Worm (Caenorhabditis elegans) whole organism, young adult: ENCODE results near the gene F56C3.1.

Experiments
- B0019.2 ChIP-seq: fragments of 200-800 bp; sonication (Bioruptor generic); conservative IDR thresholded peaks from 2 replicates; pipeline ENCODE4 v1.3.6; 2022; ENCODE audit warnings: missing genetic modification reagents, missing genetic modification characterization, missing compliant biosample characterization
- B0035.1 ChIP-seq: sonication (generic microtip); optimal IDR thresholded peaks from 2 replicates; lab custom pipeline; 2016; ENCODE audit warnings: missing genetic modification characterization, mild to moderate bottlenecking, missing compliant biosample characterization, missing genotype, missing genetic modification reagents
- B0261.1 ChIP-seq: sonication (generic microtip); optimal IDR thresholded peaks from 2 replicates; lab custom pipeline; 2016; ENCODE audit warnings: mild to moderate bottlenecking, missing genetic modification characterization, moderate library complexity, missing compliant biosample characterization
- C06A6.2 ChIP-seq: fragments of 200-800 bp; sonication (Bioruptor generic); conservative IDR thresholded peaks from 2 replicates; pipeline ENCODE4 v1.3.6; 2022; ENCODE audit warnings: missing genetic modification characterization, missing compliant biosample characterization
- C17E4.6 ChIP-seq: fragments of 200-800 bp; sonication (Bioruptor generic); IDR thresholded peaks from 2 replicates; pipeline ENCODE4 v1.3.6; 2022; ENCODE audit warnings: missing genetic modification reagents, missing genetic modification characterization, missing compliant biosample characterization
- F23B12.7 ChIP-seq: sonication (generic microtip); optimal IDR thresholded peaks from 2 replicates; lab custom pipeline; 2017; ENCODE audit warnings: missing genetic modification characterization, mild to moderate bottlenecking, missing compliant biosample characterization, antibody characterized with exemption, moderate library complexity; ENCODE audit not compliant: insufficient read depth
- F49E8.2 ChIP-seq: sonication (generic microtip); optimal IDR thresholded peaks from 3 replicates; lab custom pipeline; 2017; ENCODE audit warnings: missing genetic modification characterization, mild to moderate bottlenecking, missing compliant biosample characterization, antibody characterized with exemption, moderate library complexity; ENCODE audit not compliant: insufficient read depth
- T26A5.8 ChIP-seq: sonication (generic microtip); optimal IDR thresholded peaks from 2 replicates; lab custom pipeline; 2016; ENCODE audit warnings: missing genetic modification characterization, missing compliant biosample characterization
- aptf-2 ChIP-seq: fragments of 200-800 bp; sonication (Bioruptor generic); conservative IDR thresholded peaks from 2 replicates; pipeline ENCODE4 v1.3.6; 2022; ENCODE audit warnings: missing genetic modification reagents, missing genetic modification characterization, missing compliant biosample characterization
- attf-6 ChIP-seq: fragments of 200-800 bp; sonication (Bioruptor generic); IDR thresholded peaks from 2 replicates; pipeline ENCODE4 v1.3.6; 2022; ENCODE audit warnings: missing genetic modification reagents, missing genetic modification characterization, missing compliant biosample characterization
- ccch-3 ChIP-seq: fragments of 200-800 bp; sonication (Bioruptor generic); optimal IDR thresholded peaks from 2 replicates; lab custom pipeline; 2018; ENCODE audit warnings: mild to moderate bottlenecking, missing genetic modification characterization, missing compliant biosample characterization
- ceh-100 ChIP-seq: fragments of 200-800 bp; sonication (Bioruptor generic); IDR thresholded peaks from 2 replicates; pipeline ENCODE4 v1.3.6; 2022; ENCODE audit warnings: missing genetic modification reagents, missing genetic modification characterization, missing compliant biosample characterization
- efl-1 ChIP-seq: fragments of 150-350 bp; optimal IDR thresholded peaks from 2 replicates; lab custom pipeline; 2014; ENCODE audit warnings: missing biosample characterization, missing genetic modification reagents, missing genetic modification characterization
- gei-17 ChIP-seq: fragments of 200-800 bp; sonication (Bioruptor generic); optimal IDR thresholded peaks from 2 replicates; lab custom pipeline; 2018; ENCODE audit warnings: mild to moderate bottlenecking, missing genetic modification characterization, missing compliant biosample characterization
- hlh-26 ChIP-seq: fragments of 200-800 bp; sonication (Bioruptor generic); conservative IDR thresholded peaks from 2 replicates; pipeline ENCODE4 v1.3.6; 2022; ENCODE audit warnings: missing genetic modification reagents, missing genetic modification characterization, missing compliant biosample characterization
- hmg-1.2 ChIP-seq: fragments of 200-800 bp; sonication (Bioruptor generic); IDR thresholded peaks from 2 replicates; pipeline ENCODE4 v1.3.6; 2022; ENCODE audit warnings: missing genetic modification reagents, missing genetic modification characterization, missing compliant biosample characterization
- hmg-20 ChIP-seq: fragments of 200-800 bp; sonication (Bioruptor generic); IDR thresholded peaks from 2 replicates; pipeline ENCODE4 v1.3.6; 2022; ENCODE audit warnings: missing genetic modification reagents, missing genetic modification characterization, missing compliant biosample characterization
- hrde-1 ChIP-seq: sonication (generic microtip); optimal IDR thresholded peaks from 2 replicates; lab custom pipeline; 2016; ENCODE audit warnings: missing genetic modification characterization, mild to moderate bottlenecking, missing compliant biosample characterization, moderate library complexity, missing genotype, missing genetic modification reagents, borderline replicate concordance
- hsf-1 ChIP-seq: fragments of 200-800 bp; sonication (Bioruptor generic); IDR thresholded peaks from 2 replicates; pipeline ENCODE4 v1.3.6; 2022; ENCODE audit warnings: missing genetic modification reagents, missing genetic modification characterization, missing compliant biosample characterization
- let-526 ChIP-seq: fragments of 200-800 bp; sonication (Bioruptor generic); IDR thresholded peaks from 2 replicates; pipeline ENCODE4 v1.3.6; 2022; ENCODE audit warnings: missing genetic modification reagents, missing genetic modification characterization, missing compliant biosample characterization
- lin-26 ChIP-seq: fragments of 200-800 bp; sonication (Bioruptor generic); IDR thresholded peaks from 2 replicates; pipeline ENCODE4 v1.3.6; 2022; ENCODE audit warnings: missing genetic modification reagents, missing genetic modification characterization, missing compliant biosample characterization
- lin-35 ChIP-seq, 3 experiments: fragments of 150-350 bp in 2 of 3; sonication (generic microtip) in 1 of 3; optimal IDR thresholded peaks; 2 replicates each; lab custom pipeline; 2014 to 2018; ENCODE audit warnings: missing biosample characterization in 3 of 3, missing genetic modification characterization in 3 of 3, missing genetic modification reagents in 3 of 3
- lin-40 ChIP-seq: sonication (generic microtip); optimal IDR thresholded peaks from 2 replicates; lab custom pipeline; 2016; ENCODE audit warnings: missing genetic modification characterization, mild to moderate bottlenecking, missing compliant biosample characterization, missing genotype, missing genetic modification reagents
- lir-1 ChIP-seq: fragments of 200-800 bp; sonication (Bioruptor generic); conservative IDR thresholded peaks from 2 replicates; pipeline ENCODE4 v1.3.6; 2022; ENCODE audit warnings: missing genetic modification reagents, missing genetic modification characterization, missing compliant biosample characterization
- lsl-1 ChIP-seq: fragments of 200-800 bp; sonication (Bioruptor generic); optimal IDR thresholded peaks from 2 replicates; lab custom pipeline; 2018; ENCODE audit warnings: mild to moderate bottlenecking, missing genetic modification characterization, moderate library complexity, missing compliant biosample characterization
- lsy-27 ChIP-seq: sonication (generic microtip); optimal IDR thresholded peaks from 2 replicates; lab custom pipeline; 2017; ENCODE audit warnings: missing genetic modification characterization, mild to moderate bottlenecking, missing compliant biosample characterization, antibody characterized with exemption, missing genotype, borderline replicate concordance; ENCODE audit not compliant: insufficient read depth
- madf-3 ChIP-seq: fragments of 200-800 bp; sonication (Bioruptor generic); IDR thresholded peaks from 2 replicates; pipeline ENCODE4 v1.3.6; 2022; ENCODE audit warnings: missing genetic modification reagents, missing genetic modification characterization, missing compliant biosample characterization
- madf-6 ChIP-seq: fragments of 200-800 bp; sonication (Bioruptor generic); IDR thresholded peaks from 2 replicates; pipeline ENCODE4 v1.3.6; 2022; ENCODE audit warnings: missing genetic modification reagents, missing genetic modification characterization, missing compliant biosample characterization
- madf-8 ChIP-seq: fragments of 200-800 bp; sonication (Bioruptor generic); conservative IDR thresholded peaks from 2 replicates; pipeline ENCODE4 v1.3.6; 2022; ENCODE audit warnings: missing genetic modification reagents, missing genetic modification characterization, missing compliant biosample characterization
- mcd-1 ChIP-seq: fragments of 200-800 bp; sonication (Bioruptor generic); IDR thresholded peaks from 2 replicates; pipeline ENCODE4 v1.3.6; 2022; ENCODE audit warnings: missing genetic modification reagents, missing genetic modification characterization, missing compliant biosample characterization
- nfya-1 ChIP-seq: sonication (generic microtip); optimal IDR thresholded peaks from 2 replicates; lab custom pipeline; 2017; ENCODE audit warnings: antibody characterized with exemption, missing compliant biosample characterization, missing genetic modification characterization, borderline replicate concordance; ENCODE audit not compliant: insufficient read depth
- nhr-27 ChIP-seq: fragments of 200-800 bp; sonication (Bioruptor generic); optimal IDR thresholded peaks from 2 replicates; lab custom pipeline; 2018; ENCODE audit warnings: mild to moderate bottlenecking, missing genetic modification characterization, moderate library complexity, missing compliant biosample characterization
- rpc-1 ChIP-seq, 2 experiments: fragments of 150-350 bp in 1 of 2; sonication (generic microtip) in 1 of 2; optimal IDR thresholded peaks; 2 replicates each; lab custom pipeline; 2014 to 2018; ENCODE audit warnings: missing biosample characterization in 1 of 2, missing genetic modification characterization in 1 of 2, missing genetic modification reagents in 1 of 2, missing genotype in 1 of 2
- sea-2 ChIP-seq: fragments of 200-800 bp; sonication (Bioruptor generic); IDR thresholded peaks from 2 replicates; pipeline ENCODE4 v1.3.6; 2022; ENCODE audit warnings: missing genetic modification characterization, missing compliant biosample characterization
- snpc-3.4 ChIP-seq: sonication (generic microtip); optimal IDR thresholded peaks from 2 replicates; lab custom pipeline; 2017; ENCODE audit warnings: missing genetic modification characterization, mild to moderate bottlenecking, missing compliant biosample characterization, antibody characterized with exemption, moderate library complexity, missing genotype, missing genetic modification reagents
- snpc-4 ChIP-seq, 5 experiments: fragments of 150-350 bp in 1 of 5; sonication (generic microtip) in 4 of 5; optimal IDR thresholded peaks; 2 replicates each; lab custom pipeline; 2014 to 2018; ENCODE audit warnings: missing genetic modification characterization in 5 of 5, missing biosample characterization in 3 of 5, antibody characterized with exemption in 2 of 5, mild to moderate bottlenecking in 2 of 5, missing compliant biosample characterization in 2 of 5, missing genotype in 2 of 5, moderate library complexity in 2 of 5, missing genetic modification reagents in 1 of 5
- sptf-2 ChIP-seq: fragments of 200-800 bp; sonication (Bioruptor generic); optimal IDR thresholded peaks from 2 replicates; lab custom pipeline; 2018; ENCODE audit warnings: mild to moderate bottlenecking, missing genetic modification characterization, missing compliant biosample characterization
- unc-62 ChIP-seq: fragments of 150-350 bp; optimal IDR thresholded peaks from 2 replicates; lab custom pipeline; 2014; ENCODE audit warnings: missing biosample characterization, missing genetic modification reagents, missing genetic modification characterization
- zfh-2 ChIP-seq: fragments of 200-800 bp; sonication (Bioruptor generic); conservative IDR thresholded peaks from 2 replicates; pipeline ENCODE4 v1.3.6; 2022; ENCODE audit warnings: missing genetic modification reagents, missing genetic modification characterization, missing compliant biosample characterization
- ztf-18 ChIP-seq: sonication (generic microtip); optimal IDR thresholded peaks from 2 replicates; lab custom pipeline; 2016; ENCODE audit warnings: missing genotype, mild to moderate bottlenecking, missing genetic modification characterization, missing compliant biosample characterization
- ztf-22 ChIP-seq: fragments of 200-800 bp; sonication (Bioruptor generic); optimal IDR thresholded peaks from 2 replicates; lab custom pipeline; 2018; ENCODE audit warnings: mild to moderate bottlenecking, missing genetic modification characterization, moderate library complexity, missing compliant biosample characterization
- ztf-28 ChIP-seq: fragments of 200-800 bp; sonication (Bioruptor generic); IDR thresholded peaks from 2 replicates; pipeline ENCODE4 v1.3.6; 2022; ENCODE audit warnings: missing genetic modification reagents, missing genetic modification characterization, missing compliant biosample characterization

Gene F56C3.1

ce11 chrX:1389382-1389983, 2.4 kb downstream of the F56C3.1 start (continued):
- TF ChIP-seq madf-8 (GFP tag; lab: Robert Waterston, UW): no peak
- no peak for TF ChIP-seq lsl-1 (GFP tag; lab: Kevin White, UChicago)
- 0 out of 2 replicates have a peak, but pooled peaks have one; percentile 30 for TF ChIP-seq lin-26 (GFP tag; lab: Robert Waterston, UW)
- no peak for TF ChIP-seq F49E8.2 (tag; lab: Kevin White, UChicago)
- no peak for TF ChIP-seq lir-1 (GFP tag; lab: Robert Waterston, UW)
- TF ChIP-seq hlh-26 (GFP tag; lab: Robert Waterston, UW): no peak
- no peak for TF ChIP-seq B0019.2 (GFP tag; lab: Robert Waterston, UW)
- no peak; the same call in 1 of the 2 replicates for TF ChIP-seq ceh-100 (GFP tag; lab: Robert Waterston, UW)
- no peak for TF ChIP-seq hsf-1 (GFP tag; lab: Robert Waterston, UW)
- peak; percentile 77 for TF ChIP-seq hmg-1.2 (GFP tag; lab: Robert Waterston, UW)
- TF ChIP-seq mcd-1 (GFP tag; lab: Robert Waterston, UW): peak; percentile 73; the same call in 1 of the 2 replicates
- TF ChIP-seq B0035.1 (tag; lab: Kevin White, UChicago): peak; percentile 83
- peak; percentile 90 for TF ChIP-seq hmg-20
- peak; percentile 47 for TF ChIP-seq B0261.1 (tag; lab: Kevin White, UChicago)
- TF ChIP-seq efl-1: no peak
- peak; percentile 3 for TF ChIP-seq snpc-3.4 (tag; lab: Kevin White, UChicago)
- TF ChIP-seq snpc-4 (GFP tag; optimal IDR thresholded peaks at IDR 0.05; lab: Kevin White, UChicago): no peak
- peak; percentile 41 to 81 (median 69) for TF ChIP-seq snpc-4 (tag; optimal IDR thresholded peaks at IDR 0.05; lab: Kevin White, UChicago)
- peak; percentile 96 for TF ChIP-seq gei-17 (GFP tag; lab: Kevin White, UChicago)
- no peak for TF ChIP-seq sptf-2 (GFP tag; lab: Kevin White, UChicago)
- TF ChIP-seq ztf-18 (tag; lab: Kevin White, UChicago): peak; percentile 7
- TF ChIP-seq lin-35 (GFP tag; optimal IDR thresholded peaks at IDR 0.05; lab: Kevin White, UChicago): peak in 2 of 3 experiments; percentile 48 to 95
- no peak for TF ChIP-seq nhr-27 (tag; lab: Kevin White, UChicago)
- TF ChIP-seq hrde-1: no peak
- no peak for TF ChIP-seq attf-6 (GFP tag; lab: Robert Waterston, UW)
- TF ChIP-seq ztf-22 (GFP tag; lab: Kevin White, UChicago): no peak
- TF ChIP-seq C17E4.6 (GFP tag; lab: Robert Waterston, UW): peak; percentile 67; the same call in 1 of the 2 replicates
- TF ChIP-seq rpc-1 (optimal IDR thresholded peaks at IDR 0.05; lab: Kevin White, UChicago): no peak
- TF ChIP-seq rpc-1 (tag; optimal IDR thresholded peaks at IDR 0.05; lab: Kevin White, UChicago): no peak
- peak; percentile 64; the same call in 1 of the 2 replicates for TF ChIP-seq let-526 (GFP tag; lab: Robert Waterston, UW)
- no peak for TF ChIP-seq aptf-2 (GFP tag; lab: Robert Waterston, UW)
- peak; percentile 27 for TF ChIP-seq ccch-3 (GFP tag; lab: Kevin White, UChicago)
- TF ChIP-seq madf-6 (GFP tag; lab: Robert Waterston, UW): no peak
- no peak for TF ChIP-seq sea-2 (GFP tag; lab: Robert Waterston, UW)
- no peak for TF ChIP-seq T26A5.8 (tag; lab: Kevin White, UChicago)
- TF ChIP-seq unc-62 (GFP tag; lab: Kevin White, UChicago): no peak
- TF ChIP-seq F23B12.7 (tag; lab: Kevin White, UChicago): peak; percentile 86
- TF ChIP-seq lsy-27 (tag; lab: Kevin White, UChicago): no peak
- no peak for TF ChIP-seq madf-3
- TF ChIP-seq C06A6.2 (GFP tag; lab: Robert Waterston, UW): peak; percentile 87
- TF ChIP-seq ztf-28: no peak
- no peak for TF ChIP-seq zfh-2 (GFP tag; lab: Robert Waterston, UW)
- peak; percentile 99 for TF ChIP-seq lin-40 (tag; lab: Kevin White, UChicago)
- TF ChIP-seq nfya-1: no peak
